Fruit fly (Drosophila melanogaster) whole organism, embryonic: ENCODE measurements around the gene CG3505.
A peak's percentile ranks its signal among the peaks of the same experiment; 100 is the strongest.

Source experiments
- Abd-B ChIP-seq: fragments of 200-800 bp; sonication (Bioruptor generic); optimal IDR thresholded peaks from 2 replicates; lab custom pipeline; 2018; ENCODE audit warnings: missing biosample characterization, mild to moderate bottlenecking, missing genetic modification characterization, moderate library complexity
- Aef1 ChIP-seq: fragments of 200-800 bp; sonication (Bioruptor generic); IDR thresholded peaks from 3 replicates; pipeline ENCODE4 v1.3.6; 2022; ENCODE audit warnings: missing biosample characterization, missing genetic modification characterization
- Bdp1 ChIP-seq: fragments of 200-800 bp; sonication (Bioruptor generic); optimal IDR thresholded peaks from 3 replicates; lab custom pipeline; 2016; ENCODE audit warnings: missing biosample characterization, missing genetic modification characterization
- Blimp-1 ChIP-seq: fragments of 200-800 bp; sonication (Bioruptor generic); optimal IDR thresholded peaks from 3 replicates; lab custom pipeline; 2018; ENCODE audit warnings: missing biosample characterization, missing genetic modification characterization, mild to moderate bottlenecking, moderate library complexity, missing genetic modification reagents
- BtbVII ChIP-seq: fragments of 200-800 bp; sonication (Bioruptor generic); optimal IDR thresholded peaks from 3 replicates; lab custom pipeline; 2017; ENCODE audit warnings: missing biosample characterization, mild to moderate bottlenecking, missing genetic modification characterization
- CG10543 ChIP-seq: fragments of 200-800 bp; sonication (Bioruptor generic); optimal IDR thresholded peaks from 3 replicates; lab custom pipeline; 2017; ENCODE audit warnings: missing biosample characterization, mild to moderate bottlenecking, missing genetic modification characterization, moderate library complexity
- CG11723 ChIP-seq: fragments of 200-800 bp; sonication (Bioruptor generic); optimal IDR thresholded peaks from 2 replicates; lab custom pipeline; 2017; ENCODE audit warnings: missing biosample characterization, mild to moderate bottlenecking, missing genetic modification characterization
- CG12219 ChIP-seq: fragments of 200-800 bp; sonication (Bioruptor generic); optimal IDR thresholded peaks from 3 replicates; lab custom pipeline; 2018; ENCODE audit warnings: missing biosample characterization, mild to moderate bottlenecking, missing genetic modification characterization
- CG14050 ChIP-seq: fragments of 200-800 bp; sonication (Bioruptor generic); IDR thresholded peaks from 3 replicates; pipeline ENCODE4 v1.3.6; 2022; ENCODE audit warnings: missing biosample characterization, missing genetic modification characterization
- CG15011 ChIP-seq: fragments of 200-800 bp; sonication (Bioruptor generic); optimal IDR thresholded peaks from 3 replicates; lab custom pipeline; 2018; ENCODE audit warnings: missing biosample characterization, mild to moderate bottlenecking, missing genetic modification characterization
- CG2875 ChIP-seq: fragments of 200-800 bp; sonication (Bioruptor generic); optimal IDR thresholded peaks from 2 replicates; lab custom pipeline; 2017; ENCODE audit warnings: missing biosample characterization, mild to moderate bottlenecking, missing genetic modification characterization, missing genetic modification reagents
- CG31365 ChIP-seq: fragments of 200-800 bp; sonication (Bioruptor generic); optimal IDR thresholded peaks from 2 replicates; lab custom pipeline; 2018; ENCODE audit warnings: missing biosample characterization, mild to moderate bottlenecking, missing genetic modification characterization
- CG3163 ChIP-seq: fragments of 200-800 bp; sonication (Bioruptor generic); optimal IDR thresholded peaks from 3 replicates; lab custom pipeline; 2016; ENCODE audit warnings: missing biosample characterization, missing genetic modification characterization
- CG3407 ChIP-seq: fragments of 200-800 bp; sonication (Bioruptor generic); optimal IDR thresholded peaks from 2 replicates; lab custom pipeline; 2018; ENCODE audit warnings: missing biosample characterization, mild to moderate bottlenecking, missing genetic modification characterization
- CG34422 ChIP-seq: fragments of 200-800 bp; sonication (Bioruptor generic); IDR thresholded peaks from 3 replicates; pipeline ENCODE4 v1.3.6; 2022; ENCODE audit warnings: missing biosample characterization, missing genetic modification characterization
- CG3838 ChIP-seq: fragments of 200-800 bp; sonication (Bioruptor generic); optimal IDR thresholded peaks from 3 replicates; lab custom pipeline; 2016; ENCODE audit warnings: missing biosample characterization, missing genetic modification characterization
- CG6175 ChIP-seq: fragments of 200-800 bp; sonication (Bioruptor generic); IDR thresholded peaks from 3 replicates; pipeline ENCODE4 v1.3.6; 2022; ENCODE audit warnings: missing biosample characterization, missing genetic modification characterization
- CG7271 ChIP-seq: fragments of 200-800 bp; sonication (Bioruptor generic); optimal IDR thresholded peaks from 2 replicates; lab custom pipeline; 2018; ENCODE audit warnings: missing biosample characterization, mild to moderate bottlenecking, missing genetic modification characterization, moderate library complexity
- CG8290 ChIP-seq, 3 experiments: fragments of 200-800 bp; sonication (Bioruptor generic); optimal IDR thresholded peaks; 2 replicates each; lab custom pipeline; 2016 to 2019; ENCODE audit warnings: missing biosample characterization in 3 of 3, missing genetic modification characterization in 3 of 3, mild to moderate bottlenecking in 2 of 3, moderate library complexity in 1 of 3
- CG8924 ChIP-seq: fragments of 200-800 bp; optimal IDR thresholded peaks from 3 replicates; lab custom pipeline; 2019; ENCODE audit warnings: missing biosample characterization, mild to moderate bottlenecking, missing genetic modification characterization, moderate library complexity
- CG9437 ChIP-seq: fragments of 200-800 bp; sonication (Bioruptor generic); optimal IDR thresholded peaks from 2 replicates; lab custom pipeline; 2018; ENCODE audit warnings: missing biosample characterization, mild to moderate bottlenecking, missing genetic modification characterization
- CG9609 ChIP-seq: fragments of 200-800 bp; sonication (Bioruptor generic); optimal IDR thresholded peaks from 3 replicates; lab custom pipeline; 2016; ENCODE audit warnings: missing biosample characterization, missing genetic modification characterization
- Eip74EF ChIP-seq, 2 experiments: fragments of 200-800 bp in 1 of 2; fragments of >200 bp in 1 of 2; sonication (Bioruptor generic) in 1 of 2; optimal IDR thresholded peaks; 2 replicates each; lab custom pipeline; 2017 to 2019; ENCODE audit warnings: missing biosample characterization in 2 of 2, missing genetic modification characterization in 2 of 2, mild to moderate bottlenecking in 1 of 2, moderate library complexity in 1 of 2
- GATAe ChIP-seq: fragments of 200-800 bp; sonication (Bioruptor generic); conservative IDR thresholded peaks from 2 replicates; pipeline ENCODE4 v1.3.6; 2022; ENCODE audit warnings: missing biosample characterization, missing genetic modification characterization
- HLHmδ ChIP-seq: fragments of 200-800 bp; sonication (Bioruptor generic); optimal IDR thresholded peaks from 2 replicates; lab custom pipeline; 2018; ENCODE audit warnings: missing biosample characterization, mild to moderate bottlenecking, missing genetic modification characterization, moderate library complexity
- Hmx ChIP-seq: fragments of 200-800 bp; sonication (Bioruptor generic); optimal IDR thresholded peaks from 2 replicates; lab custom pipeline; 2016; ENCODE audit warnings: missing biosample characterization, missing genetic modification characterization
- Optix ChIP-seq: fragments of 200-800 bp; sonication (Bioruptor generic); IDR thresholded peaks from 3 replicates; pipeline ENCODE4 v1.3.6; 2022; ENCODE audit warnings: missing biosample characterization, missing genetic modification characterization
- Sry-β ChIP-seq: fragments of 200-800 bp; sonication (Bioruptor generic); optimal IDR thresholded peaks from 2 replicates; lab custom pipeline; 2018; ENCODE audit warnings: missing biosample characterization, mild to moderate bottlenecking, missing genetic modification characterization, moderate library complexity
- abd-A ChIP-seq: fragments of 200-800 bp; sonication (Bioruptor generic); optimal IDR thresholded peaks from 3 replicates; lab custom pipeline; 2019; ENCODE audit warnings: missing biosample characterization, mild to moderate bottlenecking, missing genetic modification characterization, moderate library complexity
- cato ChIP-seq: fragments of 200-800 bp; sonication (Bioruptor generic); optimal IDR thresholded peaks from 2 replicates; lab custom pipeline; 2016; ENCODE audit warnings: missing biosample characterization, missing genetic modification characterization, borderline replicate concordance
- chn ChIP-seq: fragments of 200-800 bp; sonication (Bioruptor generic); optimal IDR thresholded peaks from 2 replicates; lab custom pipeline; 2016; ENCODE audit warnings: missing biosample characterization, missing genetic modification characterization
- dimm ChIP-seq: fragments of 200-800 bp; sonication (Bioruptor generic); IDR thresholded peaks from 2 replicates; pipeline ENCODE4 v1.3.6; 2022; ENCODE audit warnings: missing biosample characterization, missing genetic modification characterization
- esg ChIP-seq: fragments of 200-800 bp; sonication (Bioruptor generic); conservative IDR thresholded peaks from 2 replicates; pipeline ENCODE4 v1.3.6; 2022; ENCODE audit warnings: missing biosample characterization, missing genetic modification characterization
- fd64A ChIP-seq: fragments of 200-800 bp; sonication (Bioruptor generic); optimal IDR thresholded peaks from 3 replicates; lab custom pipeline; 2018; ENCODE audit warnings: missing biosample characterization, mild to moderate bottlenecking, missing genetic modification characterization
- ham ChIP-seq: fragments of 200-800 bp; sonication (Bioruptor generic); IDR thresholded peaks from 2 replicates; pipeline ENCODE4 v1.3.6; 2022; ENCODE audit warnings: missing biosample characterization, missing genetic modification characterization
- hth ChIP-seq: fragments of >200 bp; optimal IDR thresholded peaks from 2 replicates; lab custom pipeline; 2017; ENCODE audit warnings: inconsistent platforms
- jumu ChIP-seq: fragments of 200-800 bp; sonication (Bioruptor generic); optimal IDR thresholded peaks from 3 replicates; lab custom pipeline; 2016; ENCODE audit warnings: missing biosample characterization, missing genetic modification characterization
- ken ChIP-seq: fragments of 200-800 bp; sonication (Bioruptor generic); IDR thresholded peaks from 3 replicates; pipeline ENCODE4 v1.3.6; 2022; ENCODE audit warnings: missing biosample characterization, missing genetic modification characterization
- ranshi ChIP-seq: fragments of 200-800 bp; sonication (Bioruptor generic); IDR thresholded peaks from 2 replicates; pipeline ENCODE4 v1.3.6; 2022; ENCODE audit warnings: missing biosample characterization, missing genetic modification characterization
- shn ChIP-seq: fragments of 200-800 bp; sonication (Bioruptor generic); optimal IDR thresholded peaks from 3 replicates; lab custom pipeline; 2016; ENCODE audit warnings: missing biosample characterization, missing genetic modification characterization
- sim ChIP-seq: fragments of 200-800 bp; sonication (Bioruptor generic); IDR thresholded peaks from 2 replicates; pipeline ENCODE4 v1.3.6; 2022; ENCODE audit warnings: missing biosample characterization, missing genetic modification characterization
- slbo ChIP-seq: fragments of 200-800 bp; sonication (Bioruptor generic); IDR thresholded peaks from 2 replicates; pipeline ENCODE4 v1.3.6; 2022; ENCODE audit warnings: missing biosample characterization, missing genetic modification characterization
- stc ChIP-seq: fragments of 200-800 bp; sonication (Bioruptor generic); IDR thresholded peaks from 2 replicates; pipeline ENCODE4 v1.3.6; 2022; ENCODE audit warnings: missing biosample characterization, missing genetic modification characterization
- tgo ChIP-seq: fragments of 200-800 bp; sonication (Bioruptor generic); IDR thresholded peaks from 3 replicates; pipeline ENCODE4 v1.3.6; 2022; ENCODE audit warnings: missing biosample characterization, missing genetic modification characterization
- unpg ChIP-seq: fragments of 200-800 bp; sonication (Bioruptor generic); optimal IDR thresholded peaks from 3 replicates; lab custom pipeline; 2018; ENCODE audit warnings: missing biosample characterization, mild to moderate bottlenecking, missing genetic modification characterization, moderate library complexity
- usp ChIP-seq: fragments of >200 bp; optimal IDR thresholded peaks from 2 replicates; lab custom pipeline; 2017; ENCODE audit warnings: missing biosample characterization, missing genetic modification characterization
- vnd ChIP-seq: fragments of 200-800 bp; sonication (Bioruptor generic); IDR thresholded peaks from 3 replicates; pipeline ENCODE4 v1.3.6; 2022; ENCODE audit warnings: missing biosample characterization, missing genetic modification characterization; ENCODE audit not compliant: partially characterized antibody
- vvl ChIP-seq: fragments of 200-800 bp; sonication (Bioruptor generic); IDR thresholded peaks from 2 replicates; pipeline ENCODE4 v1.3.6; 2022; ENCODE audit warnings: missing biosample characterization, missing genetic modification characterization
- yki ChIP-seq: fragments of >200 bp; optimal IDR thresholded peaks from 3 replicates; lab custom pipeline; 2018

CG3505 gene

dm6 chr3R:14692230-14692970 lies 35.2 kb downstream of the CG3505 start (continued):
- peak; percentile 70; the same call in 1 of the 3 replicates for TF ChIP-seq Optix (GFP tag; lab: Robert Waterston, UW)
- TF ChIP-seq CG12219 = peak; percentile 67
- peak; percentile 44 for TF ChIP-seq CG11723
- TF ChIP-seq ham (GFP tag; lab: Robert Waterston, UW) = no peak
- no peak for TF ChIP-seq CG3838 (GFP tag; lab: Kevin White, UChicago)
- peak; percentile 50 for TF ChIP-seq shn (GFP tag; lab: Kevin White, UChicago)
- no peak for TF ChIP-seq hth (lab: Kevin White, UChicago)
- no peak; the same call in 1 of the 2 replicates for TF ChIP-seq esg (GFP tag; lab: Robert Waterston, UW)
- TF ChIP-seq CG8290 (GFP tag; optimal IDR thresholded peaks at IDR 0.05; lab: Kevin White, UChicago) = peak; percentile 2
- TF ChIP-seq CG8290 (tag; optimal IDR thresholded peaks at IDR 0.05; lab: Kevin White, UChicago) = peak in 1 of 2 experiments; percentile 0
- TF ChIP-seq unpg = peak; percentile 72
- TF ChIP-seq chn = peak; percentile 72
- 0 out of 3 replicates have a peak, but pooled peaks have one; percentile 50 for TF ChIP-seq CG34422
- TF ChIP-seq ken = peak; percentile 78
- no peak for TF ChIP-seq usp
- no peak for TF ChIP-seq Bdp1 (GFP tag; lab: Kevin White, UChicago)
- no peak for TF ChIP-seq Hmx (GFP tag; lab: Kevin White, UChicago)
- TF ChIP-seq cato (GFP tag; lab: Kevin White, UChicago) = peak; percentile 30
- no peak for TF ChIP-seq GATAe
- peak; percentile 80 for TF ChIP-seq vvl (GFP tag; lab: Robert Waterston, UW)
- peak; percentile 69; the same call in 1 of the 2 replicates for TF ChIP-seq ranshi (GFP tag; lab: Robert Waterston, UW)
- TF ChIP-seq Sry-β = peak; percentile 43
- TF ChIP-seq dimm (GFP tag; lab: Robert Waterston, UW) = 0 out of 2 replicates have a peak, but pooled peaks have one; percentile 31
- TF ChIP-seq CG3407 = peak; percentile 57
- TF ChIP-seq Blimp-1 (GFP tag; lab: Kevin White, UChicago) = peak; percentile 86
- TF ChIP-seq CG15011 (GFP tag; lab: Kevin White, UChicago) = no peak
- no peak for TF ChIP-seq abd-A (tag; lab: Kevin White, UChicago)
- no peak for TF ChIP-seq CG14050 (GFP tag; lab: Robert Waterston, UW)
- no peak for TF ChIP-seq CG6175 (GFP tag; lab: Robert Waterston, UW)
- peak; percentile 56 for TF ChIP-seq tgo
- TF ChIP-seq Abd-B = peak; percentile 60
- no peak for TF ChIP-seq CG3163 (GFP tag; lab: Kevin White, UChicago)
- peak; percentile 75 for TF ChIP-seq CG2875 (GFP tag; lab: Kevin White, UChicago)
- TF ChIP-seq BtbVII (GFP tag; lab: Kevin White, UChicago) = no peak
- TF ChIP-seq CG31365 = no peak
- no peak for TF ChIP-seq CG9437 (GFP tag; lab: Kevin White, UChicago)
- TF ChIP-seq yki (lab: Kevin White, UChicago) = no peak
- peak; percentile 54 for TF ChIP-seq jumu
- TF ChIP-seq Eip74EF (GFP tag; optimal IDR thresholded peaks at IDR 0.05; lab: Kevin White, UChicago) = peak in 1 of 2 experiments; percentile 62
- TF ChIP-seq CG10543 (GFP tag; lab: Kevin White, UChicago) = no peak
- peak; percentile 59 for TF ChIP-seq fd64A (GFP tag; lab: Kevin White, UChicago)
- no peak for TF ChIP-seq vnd (GFP tag; lab: Robert Waterston, UW)
- TF ChIP-seq stc (GFP tag; lab: Robert Waterston, UW) = peak; percentile 60; the same call in 1 of the 2 replicates
- TF ChIP-seq CG7271 (tag; lab: Kevin White, UChicago) = peak; percentile 2
- TF ChIP-seq Aef1 = peak; percentile 33; the same call in 2 of the 3 replicates
- peak; percentile 28 for TF ChIP-seq CG9609
- TF ChIP-seq slbo (GFP tag; lab: Robert Waterston, UW) = no peak; the same call in 1 of the 2 replicates
- TF ChIP-seq sim (GFP tag; lab: Robert Waterston, UW) = 0 out of 2 replicates have a peak, but pooled peaks have one; percentile 19
- TF ChIP-seq HLHmδ (GFP tag; lab: Kevin White, UChicago) = no peak
- TF ChIP-seq CG8924 (tag; lab: Kevin White, UChicago) = peak; percentile 58
